Fruit fly (Drosophila melanogaster) whole organism, pupa: ENCODE results near the gene CG13720.

ENCODE experiments used
- CG12605 ChIP-seq: fragments of 200-800 bp; sonication (Bioruptor generic); IDR thresholded peaks from 2 replicates; pipeline ENCODE4 v1.3.6; 2022; ENCODE audit warnings: missing biosample characterization, missing genetic modification characterization
- CG14655 ChIP-seq: fragments of 200-800 bp; sonication (Bioruptor generic); optimal IDR thresholded peaks from 3 replicates; lab custom pipeline; 2017; ENCODE audit warnings: mild to moderate bottlenecking, missing biosample characterization, missing genetic modification reagents, missing genetic modification characterization
- CG15710 ChIP-seq: fragments of 200-800 bp; sonication (Bioruptor generic); optimal IDR thresholded peaks from 2 replicates; lab custom pipeline; 2018; ENCODE audit warnings: missing biosample characterization, mild to moderate bottlenecking, missing genetic modification characterization, moderate library complexity
- CG17806 ChIP-seq: fragments of 200-800 bp; sonication (Bioruptor generic); optimal IDR thresholded peaks from 2 replicates; lab custom pipeline; 2018; ENCODE audit warnings: missing biosample characterization, mild to moderate bottlenecking, missing genetic modification characterization, moderate library complexity
- CG32121 ChIP-seq: fragments of 200-800 bp; sonication (Bioruptor generic); IDR thresholded peaks from 2 replicates; pipeline ENCODE4 v1.3.6; 2022; ENCODE audit warnings: missing biosample characterization, missing genetic modification characterization
- CG34367 ChIP-seq: fragments of 200-800 bp; sonication (Bioruptor generic); optimal IDR thresholded peaks from 2 replicates; lab custom pipeline; 2018; ENCODE audit warnings: missing biosample characterization, mild to moderate bottlenecking, missing genetic modification characterization
- CG4496 ChIP-seq: fragments of 200-800 bp; sonication (Bioruptor generic); IDR thresholded peaks from 3 replicates; pipeline ENCODE4 v1.3.6; 2022; ENCODE audit warnings: missing biosample characterization, missing genetic modification characterization
- CG9948 ChIP-seq: fragments of 200-800 bp; sonication (Bioruptor generic); optimal IDR thresholded peaks from 2 replicates; lab custom pipeline; 2018; ENCODE audit warnings: missing biosample characterization, mild to moderate bottlenecking, missing genetic modification characterization, moderate library complexity
- D1 ChIP-seq: fragments of 200-800 bp; sonication (Bioruptor generic); optimal IDR thresholded peaks from 2 replicates; lab custom pipeline; 2018; ENCODE audit warnings: missing biosample characterization, mild to moderate bottlenecking, missing genetic modification characterization, moderate library complexity
- Ets98B ChIP-seq: fragments of 200-800 bp; sonication (Bioruptor generic); IDR thresholded peaks from 2 replicates; pipeline ENCODE4 v1.3.6; 2022; ENCODE audit warnings: missing biosample characterization, missing genetic modification characterization
- Pif1A ChIP-seq: fragments of 200-800 bp; sonication (Bioruptor generic); optimal IDR thresholded peaks from 3 replicates; lab custom pipeline; 2016; ENCODE audit warnings: missing biosample characterization, missing genetic modification characterization
- Pif1B ChIP-seq: fragments of 200-800 bp; sonication (Bioruptor generic); optimal IDR thresholded peaks from 3 replicates; lab custom pipeline; 2016; ENCODE audit warnings: missing biosample characterization, missing genetic modification characterization
- fd96Ca ChIP-seq: fragments of 200-800 bp; sonication (Bioruptor generic); IDR thresholded peaks from 3 replicates; pipeline ENCODE4 v1.3.6; 2022; ENCODE audit warnings: missing biosample characterization, missing genetic modification characterization
- gl ChIP-seq: fragments of 200-800 bp; sonication (Bioruptor generic); optimal IDR thresholded peaks from 2 replicates; lab custom pipeline; 2018; ENCODE audit warnings: missing biosample characterization, mild to moderate bottlenecking, missing genetic modification characterization

- TF ChIP-seq CG9948 (tag; lab: Kevin White, UChicago) = no peak
- no peak for TF ChIP-seq CG34367
- TF ChIP-seq fd96Ca (GFP tag; lab: Robert Waterston, UW) = no peak
- TF ChIP-seq CG14655 (GFP tag; lab: Kevin White, UChicago) = no peak
- no peak for TF ChIP-seq Pif1B (GFP tag; lab: Kevin White, UChicago)
- no peak for TF ChIP-seq Pif1A (GFP tag; lab: Kevin White, UChicago)
- TF ChIP-seq CG15710 (tag; lab: Kevin White, UChicago) = no peak
- no peak for TF ChIP-seq gl (tag; lab: Kevin White, UChicago)
- no peak for TF ChIP-seq CG12605
- no peak for TF ChIP-seq CG32121 (GFP tag; lab: Robert Waterston, UW)
- no peak for TF ChIP-seq Ets98B (GFP tag; lab: Robert Waterston, UW)
- TF ChIP-seq CG17806 (tag; lab: Kevin White, UChicago) = no peak
- no peak for TF ChIP-seq D1
- no peak for TF ChIP-seq CG4496 (GFP tag; lab: Robert Waterston, UW)
Measured at dm6 chr3L:4484623-4485022, 15.7 kb downstream of the CG13720 start.
